Fruit fly (Drosophila melanogaster): ENCODE results near the gene CG40485.

The CG40485 gene

dm6 chrX:23007399-23007798 lies 45.2 kb upstream of the CG40485 start (continued):
- TF ChIP-seq pros (GFP tag; optimal IDR thresholded peaks at IDR 0.05) (no peak), CG15696 (tag; optimal IDR thresholded peaks at IDR 0.05) (no peak), lola (GFP tag; optimal IDR thresholded peaks at IDR 0.05) (no peak), CG18476 (GFP tag; optimal IDR thresholded peaks at IDR 0.05) (no peak), Nf-YA (GFP tag; IDR thresholded peaks at IDR 0.05) (no peak), CG16779 (GFP tag; IDR thresholded peaks at IDR 0.05) (no peak), fu2 (GFP tag; optimal IDR thresholded peaks at IDR 0.05) (no peak), lab (GFP tag; optimal IDR thresholded peaks at IDR 0.05) (no peak), Hey (tag; optimal IDR thresholded peaks at IDR 0.05) (no peak), pita (GFP tag; optimal IDR thresholded peaks at IDR 0.05) (no peak), CG42726 (GFP tag; IDR thresholded peaks at IDR 0.05; ENCODE audit: partially characterized antibody) (peak; percentile 98), CG11085 (GFP tag; IDR thresholded peaks at IDR 0.05) (no peak), eyg (GFP tag; optimal IDR thresholded peaks at IDR 0.05) (no peak), NFAT (GFP tag; IDR thresholded peaks at IDR 0.05) (no peak; the same call in 1 of the 2 replicates), CG7357 (GFP tag; IDR thresholded peaks at IDR 0.05) (no peak), CG4617 (GFP tag; optimal IDR thresholded peaks at IDR 0.05; ENCODE audit: borderline replicate concordance) (no peak), CG2129 (GFP tag; IDR thresholded peaks at IDR 0.05; ENCODE audit: partially characterized antibody) (peak; percentile 86), Sin3A (optimal IDR thresholded peaks at IDR 0.05) (no peak), nom (GFP tag; optimal IDR thresholded peaks at IDR 0.05) (no peak), CG43689 (GFP tag; IDR thresholded peaks at IDR 0.05) (no peak), Atf6 (GFP tag; IDR thresholded peaks at IDR 0.05) (no peak), CG13624 (GFP tag; optimal IDR thresholded peaks at IDR 0.05) (no peak), fd64A (GFP tag; optimal IDR thresholded peaks at IDR 0.05) (no peak), CG10147 (GFP tag; optimal IDR thresholded peaks at IDR 0.05) (no peak), stwl (tag; optimal IDR thresholded peaks at IDR 0.05) (peak; percentile 97), Hr51 (GFP tag; optimal IDR thresholded peaks at IDR 0.05) (peak in 1 of 2 experiments; percentile 32), ssp (GFP tag; IDR thresholded peaks at IDR 0.05) (peak; percentile 38; the same call in 1 of the 2 replicates), jumu (GFP tag; optimal IDR thresholded peaks at IDR 0.05) (no peak), CG16813 (GFP tag; IDR thresholded peaks at IDR 0.05; ENCODE audit: partially characterized antibody) (peak; percentile 99), scrt (GFP tag; optimal IDR thresholded peaks at IDR 0.05) (no peak), CG6654 (GFP tag; optimal IDR thresholded peaks at IDR 0.05) (no peak), bab2 (GFP tag; optimal IDR thresholded peaks at IDR 0.05) (no peak), CG13424 (tag; optimal IDR thresholded peaks at IDR 0.05) (no peak), esg (GFP tag; conservative IDR thresholded peaks at IDR 0.05) (no peak), grau (tag; optimal IDR thresholded peaks at IDR 0.05) (peak; percentile 7), cwo (GFP tag; optimal IDR thresholded peaks at IDR 0.05) (no peak)

- TF ChIP-seq cwo (GFP tag; optimal IDR thresholded peaks at IDR 0.05) (no peak), tll (GFP tag; optimal IDR thresholded peaks at IDR 0.05) (no peak), knrl (GFP tag; IDR thresholded peaks at IDR 0.05; ENCODE audit: partially characterized antibody) (no peak), Dbx (GFP tag; IDR thresholded peaks at IDR 0.05) (no peak), p53 (GFP tag; optimal IDR thresholded peaks at IDR 0.05) (no peak), BEAF-32 (GFP tag; optimal IDR thresholded peaks at IDR 0.05) (no peak), CG12155 (GFP tag; optimal IDR thresholded peaks at IDR 0.05) (no peak), row (GFP tag; IDR thresholded peaks at IDR 0.05) (peak; percentile 53; the same call in 2 of the 3 replicates), sna (GFP tag; IDR thresholded peaks at IDR 0.05; ENCODE audit: partially characterized antibody) (no peak), wek (GFP tag; optimal IDR thresholded peaks at IDR 0.05) (no peak), eyg (GFP tag; optimal IDR thresholded peaks at IDR 0.05) (no peak), CG15514 (GFP tag; optimal IDR thresholded peaks at IDR 0.05) (peak; percentile 98), HHEX (GFP tag; optimal IDR thresholded peaks at IDR 0.05) (no peak), Scr (GFP tag; IDR thresholded peaks at IDR 0.05; ENCODE audit: partially characterized antibody) (no peak), slbo (GFP tag; IDR thresholded peaks at IDR 0.05) (0 out of 2 replicates have a peak, but pooled peaks have one; percentile 28), Sry-β (GFP tag; optimal IDR thresholded peaks at IDR 0.05) (peak; percentile 65), CG7357 (GFP tag; IDR thresholded peaks at IDR 0.05) (no peak), CG10543 (GFP tag; optimal IDR thresholded peaks at IDR 0.05) (no peak)
Observed at dm6 chrX:23006925-23007324, 44.8 kb upstream of the CG40485 start.

Data from whole organism, embryonic.